Worm (Caenorhabditis elegans) whole organism, late embryonic: ENCODE data around the gene phg-1.

Experiments
- C08G9.2 ChIP-seq: sonication (generic microtip); optimal IDR thresholded peaks from 2 replicates; lab custom pipeline; 2016; ENCODE audit warnings: mild to moderate bottlenecking, missing genetic modification characterization, moderate library complexity, missing compliant biosample characterization
- C38D4.7 ChIP-seq: fragments of 200-800 bp; sonication (Bioruptor generic); optimal IDR thresholded peaks from 2 replicates; lab custom pipeline; 2018; ENCODE audit warnings: mild to moderate bottlenecking, missing genetic modification characterization, moderate library complexity, missing compliant biosample characterization
- ama-1 ChIP-seq: fragments of 150-350 bp; optimal IDR thresholded peaks from 2 replicates; lab custom pipeline; 2014
- ceh-18 ChIP-seq: sonication (generic microtip); optimal IDR thresholded peaks from 2 replicates; lab custom pipeline; 2016; ENCODE audit warnings: missing genetic modification characterization, missing compliant biosample characterization
- ceh-22 ChIP-seq: sonication (generic microtip); optimal IDR thresholded peaks from 2 replicates; lab custom pipeline; 2017; ENCODE audit warnings: missing biosample characterization, missing genetic modification characterization
- ceh-24 ChIP-seq: sonication (generic microtip); optimal IDR thresholded peaks from 2 replicates; lab custom pipeline; 2016; ENCODE audit warnings: mild to moderate bottlenecking, missing genetic modification characterization, missing compliant biosample characterization
- ceh-34 ChIP-seq: sonication (generic microtip); optimal IDR thresholded peaks from 2 replicates; lab custom pipeline; 2016; ENCODE audit warnings: mild to moderate bottlenecking, missing genetic modification characterization, missing compliant biosample characterization
- ceh-9 ChIP-seq: sonication (generic microtip); optimal IDR thresholded peaks from 2 replicates; lab custom pipeline; 2016; ENCODE audit warnings: mild to moderate bottlenecking, missing genetic modification characterization, inconsistent platforms, missing compliant biosample characterization
- che-1 ChIP-seq: sonication (generic microtip); optimal IDR thresholded peaks from 2 replicates; lab custom pipeline; 2016; ENCODE audit warnings: mild to moderate bottlenecking, missing genetic modification characterization, missing compliant biosample characterization
- dmd-4 ChIP-seq: sonication (generic microtip); optimal IDR thresholded peaks from 2 replicates; lab custom pipeline; 2016; ENCODE audit warnings: borderline replicate concordance, missing genetic modification characterization, missing compliant biosample characterization
- elt-2 ChIP-seq: sonication (generic microtip); optimal IDR thresholded peaks from 2 replicates; lab custom pipeline; 2016; ENCODE audit warnings: missing genetic modification reagents, missing genetic modification characterization, missing compliant biosample characterization
- ets-4 ChIP-seq: sonication (generic microtip); optimal IDR thresholded peaks from 2 replicates; lab custom pipeline; 2016; ENCODE audit warnings: missing genetic modification characterization, missing compliant biosample characterization
- fkh-6 ChIP-seq: sonication (generic microtip); optimal IDR thresholded peaks from 2 replicates; lab custom pipeline; 2016; ENCODE audit warnings: missing genetic modification characterization, missing compliant biosample characterization
- gmeb-2 ChIP-seq: sonication (generic microtip); optimal IDR thresholded peaks from 2 replicates; lab custom pipeline; 2016; ENCODE audit warnings: missing genetic modification characterization, inconsistent platforms, missing compliant biosample characterization
- hlh-15 ChIP-seq: sonication (generic microtip); optimal IDR thresholded peaks from 2 replicates; lab custom pipeline; 2016; ENCODE audit warnings: missing genetic modification characterization, missing compliant biosample characterization
- hlh-6 ChIP-seq: sonication (generic microtip); optimal IDR thresholded peaks from 2 replicates; lab custom pipeline; 2016; ENCODE audit warnings: missing genotype, missing genetic modification characterization, missing compliant biosample characterization
- madf-2 ChIP-seq: sonication (generic microtip); optimal IDR thresholded peaks from 2 replicates; lab custom pipeline; 2017; ENCODE audit warnings: missing genetic modification characterization, missing compliant biosample characterization
- nhr-11 ChIP-seq: fragments of 150-350 bp; optimal IDR thresholded peaks from 2 replicates; lab custom pipeline; 2014; ENCODE audit warnings: missing biosample characterization, missing genetic modification characterization
- nhr-232 ChIP-seq: sonication (generic microtip); optimal IDR thresholded peaks from 2 replicates; lab custom pipeline; 2016; ENCODE audit warnings: missing genetic modification characterization, missing compliant biosample characterization
- npax-4 ChIP-seq: sonication (generic microtip); optimal IDR thresholded peaks from 2 replicates; lab custom pipeline; 2016; ENCODE audit warnings: missing genetic modification characterization, missing compliant biosample characterization
- odd-2 ChIP-seq: sonication (generic microtip); optimal IDR thresholded peaks from 2 replicates; lab custom pipeline; 2017; ENCODE audit warnings: antibody characterized with exemption, mild to moderate bottlenecking, missing genetic modification characterization, missing compliant biosample characterization
- pax-1 ChIP-seq: fragments of 150-350 bp; optimal IDR thresholded peaks from 2 replicates; lab custom pipeline; 2014; ENCODE audit warnings: missing biosample characterization, missing genetic modification characterization
- pha-2 ChIP-seq: sonication (generic microtip); optimal IDR thresholded peaks from 2 replicates; lab custom pipeline; 2017; ENCODE audit warnings: mild to moderate bottlenecking, missing genetic modification characterization, missing compliant biosample characterization
- pqm-1 ChIP-seq: sonication (generic microtip); optimal IDR thresholded peaks from 2 replicates; lab custom pipeline; 2016; ENCODE audit warnings: missing genetic modification characterization, missing compliant biosample characterization
- ref-2 ChIP-seq: sonication (generic microtip); optimal IDR thresholded peaks from 2 replicates; lab custom pipeline; 2016; ENCODE audit warnings: missing genetic modification characterization, missing compliant biosample characterization
- rnt-1 ChIP-seq: sonication (generic microtip); optimal IDR thresholded peaks from 2 replicates; lab custom pipeline; 2016; ENCODE audit warnings: missing genetic modification characterization, missing compliant biosample characterization
- sdc-2 ChIP-seq: sonication (generic microtip); optimal IDR thresholded peaks from 2 replicates; lab custom pipeline; 2016; ENCODE audit warnings: missing genotype, missing genetic modification characterization, missing compliant biosample characterization
- syd-9 ChIP-seq: sonication (generic microtip); optimal IDR thresholded peaks from 2 replicates; lab custom pipeline; 2016; ENCODE audit warnings: mild to moderate bottlenecking, missing genetic modification characterization, moderate library complexity, missing compliant biosample characterization
- unc-3 ChIP-seq, 2 experiments: fragments of 200-800 bp in 1 of 2; sonication (Bioruptor generic) in 1 of 2; sonication (generic microtip) in 1 of 2; conservative IDR thresholded peaks in 1 of 2; optimal IDR thresholded peaks in 1 of 2; 2 replicates each; pipeline versions ENCODE4 v1.3.6 to Lab custom; 2016 to 2022; ENCODE audit warnings: missing compliant biosample characterization in 2 of 2, missing genetic modification characterization in 2 of 2, missing genetic modification reagents in 1 of 2
- unc-42 ChIP-seq: sonication (generic microtip); optimal IDR thresholded peaks from 2 replicates; lab custom pipeline; 2016; ENCODE audit warnings: missing genotype, missing genetic modification characterization, missing compliant biosample characterization
- unc-55 ChIP-seq: sonication (generic microtip); optimal IDR thresholded peaks from 2 replicates; lab custom pipeline; 2017; ENCODE audit warnings: missing biosample characterization, missing genetic modification reagents, missing genetic modification characterization
- unc-86 ChIP-seq: sonication (generic microtip); optimal IDR thresholded peaks from 2 replicates; lab custom pipeline; 2016; ENCODE audit warnings: missing genetic modification characterization, missing compliant biosample characterization
- ztf-16 ChIP-seq: sonication (generic microtip); optimal IDR thresholded peaks from 2 replicates; lab custom pipeline; 2017; ENCODE audit warnings: missing genetic modification characterization, missing compliant biosample characterization

phg-1 gene

DNA sequence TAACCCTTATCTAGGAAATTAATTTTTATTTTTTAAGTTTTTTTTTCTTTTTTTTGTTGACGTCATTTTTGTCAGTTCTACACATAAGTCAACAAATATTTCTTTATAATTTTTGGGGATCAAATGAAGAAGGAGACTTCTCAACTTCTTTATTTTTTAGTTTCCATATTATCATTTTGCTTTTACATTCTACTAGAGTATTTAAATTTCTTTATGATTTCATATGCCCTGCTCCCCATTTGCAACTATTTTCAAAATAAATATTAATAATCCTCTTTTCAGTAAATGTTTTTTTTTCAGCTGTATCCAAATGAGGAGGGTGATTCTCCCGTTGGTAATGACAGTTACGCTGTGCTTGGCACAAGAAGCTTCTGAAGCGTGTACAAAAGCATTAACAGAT, at the start of gene phg-1:
TSS of gene phg-1 (plus strand) at position 301 of the 400 bp plus-strand sequence.
- no peak for TF ChIP-seq pax-1 (tag; lab: Kevin White, UChicago)
- no peak for TF ChIP-seq ztf-16
- no peak for TF ChIP-seq che-1 (tag; lab: Kevin White, UChicago)

DNA sequence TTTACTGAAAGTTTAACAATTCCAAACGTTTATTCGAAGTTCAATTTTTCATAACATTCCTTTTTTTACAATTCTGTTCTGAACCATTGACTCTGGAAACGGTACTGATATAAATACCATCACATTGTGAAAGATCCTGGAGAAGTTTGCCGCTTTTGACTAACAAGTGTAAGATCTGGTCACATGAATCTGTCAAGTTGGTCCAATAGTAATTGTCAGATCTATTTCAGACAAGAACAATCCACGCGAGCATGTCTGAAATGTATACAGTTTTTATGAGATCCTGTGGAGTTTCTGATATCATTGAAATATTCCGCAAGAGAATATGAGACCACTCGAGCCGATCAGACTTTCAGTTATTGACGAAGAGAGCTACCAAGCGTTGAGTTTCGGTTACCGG, 44.3 kb upstream of the phg-1 start:
- TF ChIP-seq hlh-6 (tag; lab: Kevin White, UChicago) (no peak), ets-4 (tag; lab: Kevin White, UChicago) (no peak), npax-4 (tag; lab: Kevin White, UChicago) (no peak), C08G9.2 (tag; lab: Kevin White, UChicago) (no peak), ceh-22 (tag; lab: Kevin White, UChicago) (no peak), ceh-24 (tag; lab: Kevin White, UChicago) (no peak), nhr-232 (tag; lab: Kevin White, UChicago) (no peak), unc-42 (tag; lab: Kevin White, UChicago) (no peak)

- TF ChIP-seq rnt-1 = no peak
- no peak for TF ChIP-seq ceh-18
- no peak for TF ChIP-seq C38D4.7
- TF ChIP-seq unc-86 = no peak
- no peak for TF ChIP-seq unc-55 (GFP tag; lab: Kevin White, UChicago)
Observed at ce11 chrII:10094190-10094923, 43.1 kb upstream of the phg-1 start, which contains the start of gene lact-2. TSS of gene lact-2 (plus strand) at chrII:10094873.

- TF ChIP-seq pha-2 (no peak), elt-2 (tag; lab: Kevin White, UChicago) (peak; percentile 74)
Observed at ce11 chrII:10095224-10095623, 42.2 kb upstream of the phg-1 start.

ce11 chrII:10098428-10098827, 39.0 kb upstream of the phg-1 start:
- TF ChIP-seq dmd-4 (tag; lab: Kevin White, UChicago) (no peak), C08G9.2 (tag; lab: Kevin White, UChicago) (no peak), pha-2 (no peak), rnt-1 (no peak), ceh-24 (tag; lab: Kevin White, UChicago) (no peak)

- TF ChIP-seq pqm-1 (tag; lab: Kevin White, UChicago) = no peak
- no peak for TF ChIP-seq pax-1 (tag; lab: Kevin White, UChicago)
- TF ChIP-seq madf-2 (tag; lab: Kevin White, UChicago) = no peak
- TF ChIP-seq unc-3 (GFP tag; conservative IDR thresholded peaks at IDR 0.05; lab: Robert Waterston, UW) = no peak
- no peak for TF ChIP-seq unc-3 (tag; optimal IDR thresholded peaks at IDR 0.05; lab: Kevin White, UChicago)
- TF ChIP-seq dmd-4 (tag; lab: Kevin White, UChicago) = no peak
- no peak for TF ChIP-seq nhr-11
- TF ChIP-seq elt-2 (tag; lab: Kevin White, UChicago) = no peak
- TF ChIP-seq ceh-24 (tag; lab: Kevin White, UChicago) = no peak
- TF ChIP-seq gmeb-2 (tag; lab: Kevin White, UChicago) = no peak
- TF ChIP-seq fkh-6 = no peak
- TF ChIP-seq sdc-2 (tag; lab: Kevin White, UChicago) = no peak
- TF ChIP-seq C38D4.7 = no peak
- TF ChIP-seq ceh-34 = no peak
- TF ChIP-seq ama-1 (lab: Kevin White, UChicago) = no peak
- no peak for TF ChIP-seq ceh-9
- no peak for TF ChIP-seq hlh-15 (tag; lab: Kevin White, UChicago)
- no peak for TF ChIP-seq odd-2 (tag; lab: Kevin White, UChicago)
- TF ChIP-seq ref-2 (tag; lab: Kevin White, UChicago) = no peak
- TF ChIP-seq syd-9 (tag; lab: Kevin White, UChicago) = no peak
- no peak for TF ChIP-seq che-1 (tag; lab: Kevin White, UChicago)
Observed at ce11 chrII:10099072-10099471, 38.4 kb upstream of the phg-1 start.
